Fruit fly (Drosophila melanogaster) whole organism, embryonic: Measurements from ENCODE around the gene CG8814.

Experiments
- Atf-2 ChIP-seq: fragments of 200-800 bp; sonication (Bioruptor generic); optimal IDR thresholded peaks from 2 replicates; lab custom pipeline; 2016; ENCODE audit warnings: missing biosample characterization, missing genetic modification characterization
- CG10431 ChIP-seq: fragments of 200-800 bp; sonication (Bioruptor generic); optimal IDR thresholded peaks from 3 replicates; lab custom pipeline; 2018; ENCODE audit warnings: missing biosample characterization, mild to moderate bottlenecking, missing genetic modification characterization
- CG11093 ChIP-seq: fragments of 200-800 bp; sonication (Bioruptor generic); IDR thresholded peaks from 3 replicates; pipeline ENCODE4 v1.3.6; 2022; ENCODE audit warnings: missing biosample characterization, missing genetic modification characterization
- CG11696 ChIP-seq: fragments of 200-800 bp; sonication (Bioruptor generic); IDR thresholded peaks from 2 replicates; pipeline ENCODE4 v1.3.6; 2022; ENCODE audit warnings: missing biosample characterization, missing genetic modification characterization
- CG14441 ChIP-seq: fragments of 200-800 bp; sonication (Bioruptor generic); IDR thresholded peaks from 2 replicates; pipeline ENCODE4 v1.3.6; 2022; ENCODE audit warnings: missing biosample characterization, missing genetic modification characterization
- CG15073 ChIP-seq: fragments of 200-800 bp; sonication (Bioruptor generic); optimal IDR thresholded peaks from 2 replicates; lab custom pipeline; 2016; ENCODE audit warnings: missing biosample characterization, missing genetic modification characterization
- CG1603 ChIP-seq: fragments of 200-800 bp; sonication (Bioruptor generic); optimal IDR thresholded peaks from 2 replicates; lab custom pipeline; 2019; ENCODE audit warnings: missing biosample characterization, mild to moderate bottlenecking, missing genetic modification characterization, moderate library complexity
- CG17186 ChIP-seq: fragments of 200-800 bp; sonication (Bioruptor generic); optimal IDR thresholded peaks from 3 replicates; lab custom pipeline; 2017; ENCODE audit warnings: missing biosample characterization, missing genetic modification reagents, missing genetic modification characterization
- CG17359 ChIP-seq: fragments of 200-800 bp; sonication (Bioruptor generic); optimal IDR thresholded peaks from 3 replicates; lab custom pipeline; 2018; ENCODE audit warnings: missing biosample characterization, mild to moderate bottlenecking, missing genetic modification characterization, moderate library complexity
- CG18619 ChIP-seq: fragments of 200-800 bp; sonication (Bioruptor generic); optimal IDR thresholded peaks from 3 replicates; lab custom pipeline; 2017; ENCODE audit warnings: missing biosample characterization, mild to moderate bottlenecking, missing genetic modification characterization
- CG32767 ChIP-seq: fragments of 200-800 bp; sonication (Bioruptor generic); IDR thresholded peaks from 2 replicates; pipeline ENCODE4 v1.3.6; 2022; ENCODE audit warnings: missing biosample characterization, missing genetic modification characterization
- CG4282 ChIP-seq: fragments of 200-800 bp; sonication (Bioruptor generic); optimal IDR thresholded peaks from 2 replicates; lab custom pipeline; 2016; ENCODE audit warnings: missing biosample characterization, missing genetic modification characterization
- CG43689 ChIP-seq: fragments of 200-800 bp; sonication (Bioruptor generic); IDR thresholded peaks from 2 replicates; pipeline ENCODE4 v1.3.6; 2022; ENCODE audit warnings: missing biosample characterization, missing genetic modification characterization
- CG9932 ChIP-seq: fragments of 200-800 bp; sonication (Bioruptor generic); IDR thresholded peaks from 2 replicates; pipeline ENCODE4 v1.3.6; 2022; ENCODE audit warnings: missing biosample characterization, missing genetic modification characterization
- CHES-1-like ChIP-seq: fragments of 200-800 bp; sonication (Bioruptor generic); optimal IDR thresholded peaks from 2 replicates; lab custom pipeline; 2016; ENCODE audit warnings: missing biosample characterization, missing genetic modification characterization
- CkIIα-i1 ChIP-seq: fragments of 200-800 bp; sonication (Bioruptor generic); IDR thresholded peaks from 2 replicates; pipeline ENCODE4 v1.3.6; 2022; ENCODE audit warnings: missing biosample characterization, missing genetic modification characterization
- Dbx ChIP-seq: fragments of 200-800 bp; sonication (Bioruptor generic); IDR thresholded peaks from 3 replicates; pipeline ENCODE4 v1.3.6; 2022; ENCODE audit warnings: missing biosample characterization, missing genetic modification characterization
- E2f2 ChIP-seq: fragments of 200-800 bp; sonication (Bioruptor generic); IDR thresholded peaks from 2 replicates; pipeline ENCODE4 v1.3.6; 2022; ENCODE audit warnings: missing biosample characterization, missing genetic modification characterization
- Gsc ChIP-seq: fragments of 200-800 bp; sonication (Bioruptor generic); IDR thresholded peaks from 2 replicates; pipeline ENCODE4 v1.3.6; 2022; ENCODE audit warnings: missing biosample characterization, missing genetic modification characterization
- Hr78 ChIP-seq, 2 experiments: fragments of 200-800 bp in 1 of 2; fragments of >200 bp in 1 of 2; sonication (Bioruptor generic) in 1 of 2; optimal IDR thresholded peaks; 2 replicates each; lab custom pipeline; 2017 to 2019; ENCODE audit warnings: missing biosample characterization in 2 of 2, missing genetic modification characterization in 2 of 2, mild to moderate bottlenecking in 1 of 2, moderate library complexity in 1 of 2
- Jarid2 ChIP-seq: fragments of 200-800 bp; sonication (Bioruptor generic); optimal IDR thresholded peaks from 3 replicates; lab custom pipeline; 2017; ENCODE audit warnings: mild to moderate bottlenecking, missing biosample characterization, missing genetic modification reagents, missing genetic modification characterization
- Kr ChIP-seq: fragments of 200-800 bp; sonication (Bioruptor generic); optimal IDR thresholded peaks from 2 replicates; lab custom pipeline; 2017; ENCODE audit warnings: missing biosample characterization, mild to moderate bottlenecking, missing genetic modification characterization
- Lhr ChIP-seq: fragments of 200-800 bp; sonication (Bioruptor generic); optimal IDR thresholded peaks from 3 replicates; lab custom pipeline; 2017; ENCODE audit warnings: mild to moderate bottlenecking, missing biosample characterization, missing genetic modification reagents, missing genetic modification characterization
- MESR4 ChIP-seq: fragments of 200-800 bp; sonication (Bioruptor generic); optimal IDR thresholded peaks from 2 replicates; lab custom pipeline; 2018; ENCODE audit warnings: missing biosample characterization, mild to moderate bottlenecking, missing genetic modification characterization, moderate library complexity
- MTF-1 ChIP-seq: fragments of 200-800 bp; sonication (Bioruptor generic); optimal IDR thresholded peaks from 2 replicates; lab custom pipeline; 2018; ENCODE audit warnings: missing biosample characterization, mild to moderate bottlenecking, missing genetic modification characterization, borderline replicate concordance
- Scr ChIP-seq: fragments of 200-800 bp; sonication (Bioruptor generic); IDR thresholded peaks from 2 replicates; pipeline ENCODE4 v1.3.6; 2022; ENCODE audit warnings: missing biosample characterization, missing genetic modification characterization; ENCODE audit not compliant: partially characterized antibody
- Six4 ChIP-seq: fragments of 200-800 bp; sonication (Bioruptor generic); optimal IDR thresholded peaks from 2 replicates; lab custom pipeline; 2016; ENCODE audit warnings: missing biosample characterization, missing genetic modification characterization
- Ssrp ChIP-seq: fragments of 200-800 bp; sonication (Bioruptor generic); optimal IDR thresholded peaks from 2 replicates; lab custom pipeline; 2018; ENCODE audit warnings: missing biosample characterization, mild to moderate bottlenecking, missing genetic modification characterization, moderate library complexity
- Stat92E ChIP-seq, 3 experiments: fragments of >200 bp in 2 of 3; fragments of 200-800 bp in 1 of 3; sonication (Bioruptor generic) in 1 of 3; optimal IDR thresholded peaks; 2 replicates each; lab custom pipeline; 2017 to 2019; ENCODE audit warnings: missing biosample characterization in 3 of 3, missing genetic modification characterization in 3 of 3, mild to moderate bottlenecking in 1 of 3, moderate library complexity in 1 of 3
- TFAM ChIP-seq: fragments of 200-800 bp; sonication (Bioruptor generic); optimal IDR thresholded peaks from 2 replicates; lab custom pipeline; 2017; ENCODE audit warnings: missing biosample characterization, missing genetic modification characterization, inconsistent platforms
- ara ChIP-seq: fragments of 200-800 bp; sonication (Bioruptor generic); IDR thresholded peaks from 2 replicates; pipeline ENCODE4 v1.3.6; 2022; ENCODE audit warnings: missing biosample characterization, missing genetic modification characterization
- bab2 ChIP-seq: fragments of 200-800 bp; sonication (Bioruptor generic); optimal IDR thresholded peaks from 2 replicates; lab custom pipeline; 2016; ENCODE audit warnings: missing biosample characterization, missing genetic modification characterization
- bcd ChIP-seq: fragments of 200-800 bp; sonication (Bioruptor generic); optimal IDR thresholded peaks from 2 replicates; lab custom pipeline; 2017; ENCODE audit warnings: missing biosample characterization, mild to moderate bottlenecking, missing genetic modification characterization
- bigmax ChIP-seq: fragments of 200-800 bp; sonication (Bioruptor generic); optimal IDR thresholded peaks from 2 replicates; lab custom pipeline; 2018; ENCODE audit warnings: missing biosample characterization, mild to moderate bottlenecking, missing genetic modification characterization
- cad ChIP-seq: fragments of >200 bp; optimal IDR thresholded peaks from 2 replicates; lab custom pipeline; 2017; ENCODE audit warnings: missing biosample characterization, missing genetic modification characterization
- esg ChIP-seq: fragments of 200-800 bp; sonication (Bioruptor generic); conservative IDR thresholded peaks from 2 replicates; pipeline ENCODE4 v1.3.6; 2022; ENCODE audit warnings: missing biosample characterization, missing genetic modification characterization
- eyg ChIP-seq: fragments of 200-800 bp; sonication (Bioruptor generic); optimal IDR thresholded peaks from 3 replicates; lab custom pipeline; 2016; ENCODE audit warnings: missing biosample characterization, missing genetic modification characterization
- fd64A ChIP-seq: fragments of 200-800 bp; sonication (Bioruptor generic); optimal IDR thresholded peaks from 3 replicates; lab custom pipeline; 2018; ENCODE audit warnings: missing biosample characterization, mild to moderate bottlenecking, missing genetic modification characterization
- fru ChIP-seq: fragments of >200 bp; optimal IDR thresholded peaks from 2 replicates; lab custom pipeline; 2017
- gfzf ChIP-seq: fragments of 200-800 bp; sonication (Bioruptor generic); optimal IDR thresholded peaks from 2 replicates; lab custom pipeline; 2016; ENCODE audit warnings: missing biosample characterization, mild to moderate bottlenecking, missing genetic modification characterization, moderate library complexity
- grau ChIP-seq: fragments of 200-800 bp; optimal IDR thresholded peaks from 3 replicates; lab custom pipeline; 2019; ENCODE audit warnings: missing biosample characterization, mild to moderate bottlenecking, missing genetic modification characterization, moderate library complexity
- kay ChIP-seq: fragments of 200-800 bp; sonication (Bioruptor generic); optimal IDR thresholded peaks from 2 replicates; lab custom pipeline; 2016; ENCODE audit warnings: missing biosample characterization, missing genetic modification characterization
- nau ChIP-seq: fragments of 200-800 bp; sonication (Bioruptor generic); optimal IDR thresholded peaks from 3 replicates; lab custom pipeline; 2017; ENCODE audit warnings: missing biosample characterization, mild to moderate bottlenecking, missing genetic modification characterization, missing genetic modification reagents
- org-1 ChIP-seq: fragments of 200-800 bp; sonication (Bioruptor generic); optimal IDR thresholded peaks from 2 replicates; lab custom pipeline; 2017; ENCODE audit warnings: missing biosample characterization, missing genetic modification characterization
- rib ChIP-seq: fragments of 200-800 bp; sonication (Bioruptor generic); IDR thresholded peaks from 2 replicates; pipeline ENCODE4 v1.3.6; 2022; ENCODE audit warnings: missing biosample characterization, missing genetic modification characterization
- sc ChIP-seq, 3 experiments: fragments of >200 bp in 2 of 3; fragments of 200-800 bp in 1 of 3; sonication (Bioruptor generic) in 1 of 3; optimal IDR thresholded peaks; 2 replicates in 2 of 3; 3 replicates in 1 of 3; lab custom pipeline; 2017; ENCODE audit warnings: mild to moderate bottlenecking in 1 of 3, missing biosample characterization in 1 of 3, missing genetic modification characterization in 1 of 3, missing genetic modification reagents in 1 of 3
- schlank ChIP-seq: fragments of 200-800 bp; sonication (Bioruptor generic); optimal IDR thresholded peaks from 2 replicates; lab custom pipeline; 2018; ENCODE audit warnings: missing biosample characterization, mild to moderate bottlenecking, missing genetic modification characterization
- seq ChIP-seq: fragments of 200-800 bp; sonication (Bioruptor generic); IDR thresholded peaks from 2 replicates; pipeline ENCODE4 v1.3.6; 2022; ENCODE audit warnings: missing biosample characterization, missing genetic modification characterization
- toy ChIP-seq: fragments of 200-800 bp; sonication (Bioruptor generic); IDR thresholded peaks from 2 replicates; pipeline ENCODE4 v1.3.6; 2022; ENCODE audit warnings: missing biosample characterization, missing genetic modification characterization
- twi ChIP-seq: fragments of 200-800 bp; optimal IDR thresholded peaks from 2 replicates; lab custom pipeline; 2019; ENCODE audit warnings: missing biosample characterization, mild to moderate bottlenecking, missing genetic modification characterization, moderate library complexity

The CG8814 gene

DNA sequence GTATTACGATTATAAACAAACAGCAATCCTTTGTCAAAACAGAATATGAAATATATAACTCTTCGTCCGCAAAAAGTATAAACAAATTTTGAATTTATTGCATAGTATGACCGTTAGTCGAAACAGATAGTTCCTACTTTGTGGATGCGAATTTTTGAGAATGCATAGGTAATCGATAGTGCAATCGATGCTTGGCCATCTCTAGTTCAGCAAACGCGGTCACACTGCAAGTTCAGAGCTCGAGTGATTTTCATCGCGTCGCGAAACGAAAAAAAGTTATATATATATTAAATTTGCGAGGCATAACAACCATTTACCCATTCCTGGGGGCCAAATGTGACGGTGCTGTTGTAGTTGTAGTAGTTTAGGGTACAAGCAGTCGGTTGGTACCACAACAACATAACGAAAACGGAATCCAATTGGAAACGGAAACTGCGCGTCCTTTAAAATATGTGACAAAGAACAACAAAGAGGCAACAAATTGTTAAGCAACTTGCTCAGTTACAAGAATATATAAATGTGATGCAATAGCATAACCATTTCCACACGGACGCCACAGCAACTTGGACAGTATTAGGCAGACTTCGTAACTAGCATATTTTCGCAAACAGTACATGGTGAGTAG is 17.6 kb upstream of the CG8814 start, which contains the start of gene CG2991 (continued):
- no peak for TF ChIP-seq fru
- TF ChIP-seq CG15073 (GFP tag; lab: Kevin White, UChicago) = no peak
- TF ChIP-seq eyg (GFP tag; lab: Kevin White, UChicago) = no peak
- no peak for TF ChIP-seq CG14441 (GFP tag; lab: Robert Waterston, UW)
- peak; percentile 36 for TF ChIP-seq CG10431 (GFP tag; lab: Kevin White, UChicago)
- TF ChIP-seq kay (GFP tag; lab: Kevin White, UChicago) = no peak
- TF ChIP-seq seq = no peak
- TF ChIP-seq schlank (tag; lab: Kevin White, UChicago) = no peak
- TF ChIP-seq toy = no peak
- TF ChIP-seq Dbx (GFP tag; lab: Robert Waterston, UW) = 0 out of 3 replicates have a peak, but pooled peaks have one; percentile 21
- TF ChIP-seq rib (GFP tag; lab: Robert Waterston, UW) = peak; percentile 38; the same call in 1 of the 2 replicates
- TF ChIP-seq org-1 (GFP tag; lab: Kevin White, UChicago) = no peak
- TF ChIP-seq MESR4 (GFP tag; lab: Kevin White, UChicago) = peak; percentile 82
- TF ChIP-seq Atf-2 (GFP tag; lab: Kevin White, UChicago) = no peak
- no peak for TF ChIP-seq CG43689 (GFP tag; lab: Robert Waterston, UW)
- TF ChIP-seq nau (GFP tag; lab: Kevin White, UChicago) = no peak
- TF ChIP-seq CG18619 (GFP tag; lab: Kevin White, UChicago) = no peak
- TF ChIP-seq gfzf (GFP tag; lab: Kevin White, UChicago) = peak; percentile 92
- TF ChIP-seq bcd = no peak
- peak in 1 of 3 experiments; percentile 38 for TF ChIP-seq Stat92E (GFP tag; optimal IDR thresholded peaks at IDR 0.05; lab: Kevin White, UChicago)
- no peak for TF ChIP-seq Kr
- TF ChIP-seq CG32767 (GFP tag; lab: Robert Waterston, UW) = no peak
- TF ChIP-seq Ssrp (tag; lab: Kevin White, UChicago) = no peak
- peak; percentile 74 for TF ChIP-seq CG1603 (tag; lab: Kevin White, UChicago)
- no peak for TF ChIP-seq cad (GFP tag; lab: Kevin White, UChicago)
- TF ChIP-seq TFAM (GFP tag; lab: Kevin White, UChicago) = no peak
- peak; percentile 43 for TF ChIP-seq Lhr (GFP tag; lab: Kevin White, UChicago)
- no peak for TF ChIP-seq ara
- no peak for TF ChIP-seq twi (tag; lab: Kevin White, UChicago)
- peak; percentile 37 for TF ChIP-seq CG17359
- no peak for TF ChIP-seq CG11093
- TF ChIP-seq bigmax (GFP tag; lab: Kevin White, UChicago) = no peak
- no peak for TF ChIP-seq Six4 (GFP tag; lab: Kevin White, UChicago)
- TF ChIP-seq CG17186 = no peak
- TF ChIP-seq fd64A (GFP tag; lab: Kevin White, UChicago) = no peak
- TF ChIP-seq grau = peak; percentile 45
- no peak for TF ChIP-seq Gsc (GFP tag; lab: Robert Waterston, UW)
- no peak for TF ChIP-seq CG11696 (GFP tag; lab: Robert Waterston, UW)
- TF ChIP-seq CHES-1-like (GFP tag; lab: Kevin White, UChicago) = peak; percentile 45
- TF ChIP-seq Scr = peak; percentile 82
- no peak for TF ChIP-seq CG4282 (GFP tag; lab: Kevin White, UChicago)
- TF ChIP-seq Jarid2 (GFP tag; lab: Kevin White, UChicago) = peak; percentile 52
- TF ChIP-seq MTF-1 (GFP tag; lab: Kevin White, UChicago) = no peak
- peak; percentile 89 for TF ChIP-seq E2f2 (GFP tag; lab: Robert Waterston, UW)
- no peak for TF ChIP-seq Hr78 (GFP tag; optimal IDR thresholded peaks at IDR 0.05; lab: Kevin White, UChicago)
- peak; percentile 48 for TF ChIP-seq CG9932
- no peak for TF ChIP-seq bab2
- no peak for TF ChIP-seq esg (GFP tag; lab: Robert Waterston, UW)
- TF ChIP-seq CkIIα-i1 (GFP tag; lab: Robert Waterston, UW) = no peak
- no peak for TF ChIP-seq sc (optimal IDR thresholded peaks at IDR 0.05; lab: Kevin White, UChicago)
- no peak for TF ChIP-seq sc (GFP tag; optimal IDR thresholded peaks at IDR 0.05; lab: Kevin White, UChicago)
